Worm (Caenorhabditis elegans): ENCODE data around the gene rnp-7.

rnp-7 gene

DNA sequence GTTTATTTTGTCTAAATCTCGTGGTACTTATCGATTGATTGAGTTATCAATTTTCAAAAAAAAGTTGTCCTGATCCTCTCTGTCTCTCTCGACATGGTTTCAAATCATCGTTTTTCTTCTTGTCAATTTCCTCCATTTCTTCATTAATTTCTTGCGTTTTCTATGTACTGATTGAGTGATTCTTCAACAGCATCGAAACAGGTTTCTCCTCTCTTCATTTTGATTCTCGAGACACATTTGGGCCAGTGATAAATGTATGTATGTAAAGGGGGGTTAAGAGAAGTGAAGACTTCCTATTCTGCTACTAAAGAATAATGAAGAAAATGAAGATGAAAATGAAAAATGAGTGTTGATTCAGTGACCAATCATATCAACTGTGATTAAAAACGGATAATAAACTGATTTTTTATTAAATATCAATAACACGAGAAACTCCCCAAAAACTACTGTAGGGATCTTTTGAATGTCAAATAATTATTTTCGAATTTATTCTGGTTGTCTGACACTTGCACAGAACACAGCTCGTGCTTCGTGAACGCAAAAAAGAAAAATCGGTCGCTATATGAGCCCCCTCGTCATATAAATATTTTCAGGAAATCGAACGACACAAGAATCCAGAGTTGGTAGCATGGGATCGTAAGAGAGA lies 42.3 kb upstream of the rnp-7 start:
- TF ChIP-seq skn-1 (tag; optimal IDR thresholded peaks at IDR 0.05) (no peak), alr-1 (tag; optimal IDR thresholded peaks at IDR 0.05; ENCODE audit: borderline replicate concordance) (no peak), sox-4 (tag; optimal IDR thresholded peaks at IDR 0.05) (no peak), swsn-7 (tag; optimal IDR thresholded peaks at IDR 0.05) (no peak), tlp-1 (tag; optimal IDR thresholded peaks at IDR 0.05) (no peak), nhr-20 (tag; optimal IDR thresholded peaks at IDR 0.05) (peak; percentile 51), ceh-90 (tag; optimal IDR thresholded peaks at IDR 0.05) (no peak), ama-1 (optimal IDR thresholded peaks at IDR 0.05) (no peak), snpc-4 (tag; optimal IDR thresholded peaks at IDR 0.05) (no peak), isw-1 (GFP tag; IDR thresholded peaks at IDR 0.05) (no peak), unc-30 (tag; optimal IDR thresholded peaks at IDR 0.05) (no peak), nhr-90 (tag; optimal IDR thresholded peaks at IDR 0.05; ENCODE audit: poor library complexity) (peak; percentile 36), nhr-71 (tag; optimal IDR thresholded peaks at IDR 0.05) (peak; percentile 57), aly-2 (tag; optimal IDR thresholded peaks at IDR 0.05) (no peak), F16B12.6 (tag; optimal IDR thresholded peaks at IDR 0.05) (no peak), Y116A8C.19 (tag; optimal IDR thresholded peaks at IDR 0.05; ENCODE audit: borderline replicate concordance) (no peak), nhr-85 (tag) (peak; percentile 89), unc-98 (GFP tag; IDR thresholded peaks at IDR 0.05) (no peak), unc-130 (tag; optimal IDR thresholded peaks at IDR 0.05) (no peak), ceh-88 (GFP tag; IDR thresholded peaks at IDR 0.05) (no peak), lsy-2 (tag; optimal IDR thresholded peaks at IDR 0.05) (peak in 1 of 2 experiments; percentile 57), lin-35 (GFP tag; optimal IDR thresholded peaks at IDR 0.05) (peak in 1 of 2 experiments; percentile 52), grh-1 (GFP tag; IDR thresholded peaks at IDR 0.05) (peak; percentile 74), zag-1 (tag; optimal IDR thresholded peaks at IDR 0.05) (no peak), pag-3 (tag; optimal IDR thresholded peaks at IDR 0.05; ENCODE audit: borderline replicate concordance, insufficient read depth) (no peak), C16A3.4 (tag; optimal IDR thresholded peaks at IDR 0.05) (no peak), nhr-12 (tag; optimal IDR thresholded peaks at IDR 0.05) (no peak), mep-1 (tag; optimal IDR thresholded peaks at IDR 0.05) (peak; percentile 34), lin-13 (GFP tag; optimal IDR thresholded peaks at IDR 0.05) (no peak), egl-27 (tag; optimal IDR thresholded peaks at IDR 0.05) (peak in 1 of 2 experiments; percentile 6), lir-3 (tag; optimal IDR thresholded peaks at IDR 0.05; ENCODE audit: poor library complexity) (no peak), blmp-1 (tag; optimal IDR thresholded peaks at IDR 0.05) (peak; percentile 89), efl-1 (optimal IDR thresholded peaks at IDR 0.05) (peak in 1 of 2 experiments; percentile 8), efl-1 (GFP tag; optimal IDR thresholded peaks at IDR 0.05 in 1 of 2) (peak in 1 of 2 experiments; percentile 87), pqm-1 (tag; optimal IDR thresholded peaks at IDR 0.05) (no peak), nhr-19 (GFP tag; conservative IDR thresholded peaks at IDR 0.05) (peak; percentile 30), sup-37 (GFP tag; optimal IDR thresholded peaks at IDR 0.05) (no peak), dsc-1 (tag; optimal IDR thresholded peaks at IDR 0.05) (no peak), lin-39 (tag; optimal IDR thresholded peaks at IDR 0.05) (no peak), snu-23 (GFP tag; optimal IDR thresholded peaks at IDR 0.05) (peak; percentile 56), vab-15 (tag; optimal IDR thresholded peaks at IDR 0.05) (no peak), nhr-77 (tag; optimal IDR thresholded peaks at IDR 0.05) (no peak), nhr-84 (tag; optimal IDR thresholded peaks at IDR 0.05) (no peak), irx-1 (tag; optimal IDR thresholded peaks at IDR 0.05) (peak; percentile 19), dpl-1 (GFP tag; optimal IDR thresholded peaks at IDR 0.05) (peak in 1 of 3 experiments; percentile 5), elt-3 (tag; optimal IDR thresholded peaks at IDR 0.05) (peak in 3 of 6 experiments; percentile 44 to 76 (median 61)), mdl-1 (tag; optimal IDR thresholded peaks at IDR 0.05) (no peak), nhr-237 (tag; optimal IDR thresholded peaks at IDR 0.05) (no peak), tbx-2 (tag; optimal IDR thresholded peaks at IDR 0.05) (peak; percentile 36), pax-3 (tag; optimal IDR thresholded peaks at IDR 0.05) (no peak), lin-15B (tag; optimal IDR thresholded peaks at IDR 0.05) (no peak), lin-14 (GFP tag; optimal IDR thresholded peaks at IDR 0.05) (peak; percentile 57), fos-1 (tag; optimal IDR thresholded peaks at IDR 0.05) (no peak)
